Fruit fly (Drosophila melanogaster): ENCODE measurements around the gene Nrg.

The Nrg gene

DNA sequence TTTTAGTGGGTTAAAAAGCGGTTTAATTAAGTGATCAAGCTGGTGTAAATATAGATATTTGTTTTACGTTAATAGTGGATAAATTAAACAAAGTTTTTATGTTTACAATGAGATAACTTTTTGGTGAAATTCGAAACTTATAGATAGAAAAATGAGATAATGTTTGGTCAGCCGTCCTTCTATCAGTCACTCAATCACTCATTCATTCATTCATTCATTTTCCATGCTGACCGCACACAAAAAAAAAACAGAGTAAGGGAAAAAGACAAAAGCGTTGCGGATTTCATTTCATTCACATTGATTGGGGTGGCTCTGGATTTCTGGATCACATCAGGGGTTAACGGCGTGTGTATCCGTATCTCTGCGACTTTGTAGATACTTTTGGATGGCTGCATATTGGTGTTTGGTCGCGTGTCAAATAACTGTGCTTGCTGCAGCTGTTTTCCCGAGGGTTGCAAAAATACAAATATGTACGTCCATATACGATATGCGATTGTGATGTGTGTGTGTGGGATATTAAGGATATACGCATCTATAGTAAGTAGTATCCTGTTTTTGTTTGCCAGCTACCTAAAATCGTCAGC is 6.5 kb downstream of the Nrg start:
- TF ChIP-seq CG10979 (tag; optimal IDR thresholded peaks at IDR 0.05): no peak
- no peak for TF ChIP-seq CG2116 (GFP tag; optimal IDR thresholded peaks at IDR 0.05)
- peak; percentile 31 for TF ChIP-seq kni (GFP tag; optimal IDR thresholded peaks at IDR 0.05)
- no peak for TF ChIP-seq Bgb (GFP tag; IDR thresholded peaks at IDR 0.05; ENCODE audit: partially characterized antibody)
- TF ChIP-seq jigr1 (GFP tag; IDR thresholded peaks at IDR 0.05): no peak
- TF ChIP-seq dmrt11E (tag; optimal IDR thresholded peaks at IDR 0.05): no peak
- TF ChIP-seq CG15269 (tag; optimal IDR thresholded peaks at IDR 0.05): no peak
- TF ChIP-seq pros (GFP tag; optimal IDR thresholded peaks at IDR 0.05): peak; percentile 61
- no peak for TF ChIP-seq sisA (GFP tag; IDR thresholded peaks at IDR 0.05)
- no peak for TF ChIP-seq B-H2 (GFP tag; optimal IDR thresholded peaks at IDR 0.05)
- no peak for TF ChIP-seq inv (GFP tag; IDR thresholded peaks at IDR 0.05; ENCODE audit: partially characterized antibody)
- 0 out of 3 replicates have a peak, but pooled peaks have one; percentile 15 for TF ChIP-seq CG6791 (GFP tag; IDR thresholded peaks at IDR 0.05; ENCODE audit: partially characterized antibody)
- TF ChIP-seq Dp (GFP tag; optimal IDR thresholded peaks at IDR 0.05): no peak
- TF ChIP-seq tna (GFP tag; IDR thresholded peaks at IDR 0.05; ENCODE audit: partially characterized antibody): no peak
- peak; percentile 88 for TF ChIP-seq nerfin-1 (tag; optimal IDR thresholded peaks at IDR 0.05)
- no peak for TF ChIP-seq Fer3 (tag; optimal IDR thresholded peaks at IDR 0.05)
- peak; percentile 95 for TF ChIP-seq CG8281 (tag; optimal IDR thresholded peaks at IDR 0.05)
- TF ChIP-seq ap (GFP tag; IDR thresholded peaks at IDR 0.05): no peak
- TF ChIP-seq sens (GFP tag): peak; percentile 67
- no peak for TF ChIP-seq prd (optimal IDR thresholded peaks at IDR 0.05)
- TF ChIP-seq prd (GFP tag; IDR thresholded peaks at IDR 0.05): no peak
- no peak for TF ChIP-seq oc (tag; optimal IDR thresholded peaks at IDR 0.05)
- TF ChIP-seq grau (tag; optimal IDR thresholded peaks at IDR 0.05): no peak
- TF ChIP-seq abd-A (tag; optimal IDR thresholded peaks at IDR 0.05): no peak
- TF ChIP-seq sqz (GFP tag; optimal IDR thresholded peaks at IDR 0.05): peak; percentile 19
- TF ChIP-seq Hey (tag; optimal IDR thresholded peaks at IDR 0.05): peak; percentile 60
- TF ChIP-seq CG15011 (GFP tag; optimal IDR thresholded peaks at IDR 0.05): no peak
- TF ChIP-seq Dbx (GFP tag; IDR thresholded peaks at IDR 0.05): no peak
- no peak for TF ChIP-seq exex (tag; optimal IDR thresholded peaks at IDR 0.05)
- no peak for TF ChIP-seq Mes4 (GFP tag; optimal IDR thresholded peaks at IDR 0.05)
- TF ChIP-seq CG1233 (GFP tag; optimal IDR thresholded peaks at IDR 0.05): no peak
- TF ChIP-seq CG2875 (GFP tag; optimal IDR thresholded peaks at IDR 0.05): no peak

DNA sequence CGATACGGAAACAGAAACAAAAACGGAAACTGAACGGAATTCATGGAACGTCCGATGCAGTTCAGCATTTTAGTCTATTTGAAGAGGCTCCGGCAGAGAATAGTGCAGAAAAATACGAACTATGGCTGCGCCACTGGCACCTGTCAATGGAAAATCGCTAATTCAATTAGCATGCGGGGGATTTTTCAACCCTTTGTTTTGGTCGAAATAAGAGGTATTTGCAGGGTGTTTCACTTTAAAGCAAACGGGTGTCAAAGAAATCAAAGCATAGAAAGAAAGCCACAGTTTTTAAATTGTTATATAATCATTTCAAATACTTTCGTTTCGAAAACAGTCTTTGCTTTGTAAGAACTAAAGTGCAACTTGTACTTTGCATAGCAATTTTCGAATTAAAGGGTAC is 12.4 kb downstream of the Nrg start, which contains the start of gene PIP82:
Gene PIP82, minus strand, starts transcription at position 101 of the 400 bp plus-strand sequence.
- TF ChIP-seq tx (GFP tag; optimal IDR thresholded peaks at IDR 0.05) (no peak), kay (GFP tag; optimal IDR thresholded peaks at IDR 0.05) (no peak), Pdp1 (GFP tag; optimal IDR thresholded peaks at IDR 0.05) (peak in 1 of 2 experiments; percentile 90), D19B (GFP tag; optimal IDR thresholded peaks at IDR 0.05) (peak; percentile 13), pb (GFP tag; optimal IDR thresholded peaks at IDR 0.05) (no peak), CG12236 (GFP tag; optimal IDR thresholded peaks at IDR 0.05) (no peak)

DNA sequence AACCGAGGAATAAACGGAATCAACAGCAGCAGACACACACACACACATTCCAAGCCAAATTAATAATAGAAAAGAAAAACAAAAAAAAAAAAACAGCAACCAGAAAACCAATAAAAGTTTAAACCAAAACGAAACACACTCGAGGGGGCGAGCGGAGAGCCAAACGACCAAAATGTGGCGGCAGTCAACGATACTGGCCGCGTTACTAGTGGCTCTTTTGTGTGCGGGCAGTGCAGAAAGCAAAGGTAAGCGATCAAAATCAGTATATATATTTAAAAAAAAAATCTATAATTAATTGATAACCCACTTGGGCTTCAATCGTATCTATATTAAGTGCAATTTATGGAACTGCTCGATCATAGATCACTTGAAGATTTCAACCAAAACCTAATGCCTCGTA is 14.6 kb downstream of the Nrg start:
- no peak for TF ChIP-seq crc (GFP tag; optimal IDR thresholded peaks at IDR 0.05)
- no peak for TF ChIP-seq CG17328 (GFP tag; IDR thresholded peaks at IDR 0.05)
- TF ChIP-seq CG7839 (tag; optimal IDR thresholded peaks at IDR 0.05): peak; percentile 1
- no peak for TF ChIP-seq CG9817 (tag; optimal IDR thresholded peaks at IDR 0.05)
- peak; percentile 2 for TF ChIP-seq gem (tag; optimal IDR thresholded peaks at IDR 0.05)
- TF ChIP-seq sob (GFP tag; IDR thresholded peaks at IDR 0.05): no peak
- no peak for TF ChIP-seq Aef1 (GFP tag; IDR thresholded peaks at IDR 0.05)
- TF ChIP-seq eve (GFP tag; optimal IDR thresholded peaks at IDR 0.05): no peak
- TF ChIP-seq CoRest (tag; optimal IDR thresholded peaks at IDR 0.05): no peak
- TF ChIP-seq CG34422 (GFP tag; IDR thresholded peaks at IDR 0.05): no peak
- TF ChIP-seq CG11696 (GFP tag; IDR thresholded peaks at IDR 0.05): peak; percentile 81
- peak in 1 of 2 experiments; percentile 3 for TF ChIP-seq Hr51 (GFP tag; optimal IDR thresholded peaks at IDR 0.05)
